Worm (Caenorhabditis elegans) whole organism, young adult: ENCODE measurements around the gene rpia-1.

ENCODE experiments used
- F23B12.7 ChIP-seq: sonication (generic microtip); optimal IDR thresholded peaks from 2 replicates; lab custom pipeline; 2017; ENCODE audit warnings: missing genetic modification characterization, mild to moderate bottlenecking, missing compliant biosample characterization, antibody characterized with exemption, moderate library complexity; ENCODE audit not compliant: insufficient read depth
- F52B5.7 ChIP-seq: sonication (generic microtip); optimal IDR thresholded peaks from 2 replicates; lab custom pipeline; 2016; ENCODE audit warnings: mild to moderate bottlenecking, missing genetic modification characterization, missing compliant biosample characterization
- F55B11.4 ChIP-seq: sonication (generic microtip); optimal IDR thresholded peaks from 2 replicates; lab custom pipeline; 2016; ENCODE audit warnings: missing compliant biosample characterization, missing genetic modification characterization, borderline replicate concordance; ENCODE audit not compliant: insufficient read depth
- attf-5 ChIP-seq: fragments of 200-800 bp; sonication (Bioruptor generic); optimal IDR thresholded peaks from 2 replicates; lab custom pipeline; 2018; ENCODE audit warnings: mild to moderate bottlenecking, missing genetic modification characterization, missing compliant biosample characterization
- ets-4 ChIP-seq: fragments of 200-800 bp; sonication (Bioruptor generic); optimal IDR thresholded peaks from 2 replicates; lab custom pipeline; 2018; ENCODE audit warnings: mild to moderate bottlenecking, missing genetic modification characterization, missing compliant biosample characterization
- hlh-12 ChIP-seq: sonication (generic microtip); optimal IDR thresholded peaks from 2 replicates; lab custom pipeline; 2016; ENCODE audit warnings: missing genetic modification characterization, missing compliant biosample characterization
- lir-1 ChIP-seq: fragments of 200-800 bp; sonication (Bioruptor generic); conservative IDR thresholded peaks from 2 replicates; pipeline ENCODE4 v1.3.6; 2022; ENCODE audit warnings: missing genetic modification reagents, missing genetic modification characterization, missing compliant biosample characterization
- nfyb-1 ChIP-seq: fragments of 200-800 bp; sonication (Bioruptor generic); IDR thresholded peaks from 2 replicates; pipeline ENCODE4 v1.3.6; 2022; ENCODE audit warnings: missing genetic modification reagents, missing genetic modification characterization, missing compliant biosample characterization
- nhr-120 ChIP-seq: fragments of 200-800 bp; sonication (Bioruptor generic); IDR thresholded peaks from 2 replicates; pipeline ENCODE4 v1.3.6; 2022; ENCODE audit warnings: missing genetic modification characterization, missing compliant biosample characterization
- snpc-4 ChIP-seq, 5 experiments: fragments of 150-350 bp in 1 of 5; sonication (generic microtip) in 4 of 5; optimal IDR thresholded peaks; 2 replicates each; lab custom pipeline; 2014 to 2018; ENCODE audit warnings: missing genetic modification characterization in 5 of 5, missing biosample characterization in 3 of 5, antibody characterized with exemption in 2 of 5, mild to moderate bottlenecking in 2 of 5, missing compliant biosample characterization in 2 of 5, missing genotype in 2 of 5, moderate library complexity in 2 of 5, missing genetic modification reagents in 1 of 5
- somi-1 ChIP-seq: fragments of 200-800 bp; sonication (Bioruptor generic); optimal IDR thresholded peaks from 2 replicates; lab custom pipeline; 2018; ENCODE audit warnings: mild to moderate bottlenecking, missing genetic modification characterization, missing compliant biosample characterization
- unc-130 ChIP-seq: sonication (generic microtip); optimal IDR thresholded peaks from 2 replicates; lab custom pipeline; 2016; ENCODE audit warnings: missing genetic modification reagents, missing genetic modification characterization, missing compliant biosample characterization

ce11 chrIII:7096481-7096880 lies 26.4 kb upstream of the rpia-1 start:
- TF ChIP-seq lir-1 (no peak), snpc-4 (GFP tag; optimal IDR thresholded peaks at IDR 0.05; lab: Kevin White, UChicago) (no peak), snpc-4 (tag; optimal IDR thresholded peaks at IDR 0.05; lab: Kevin White, UChicago) (no peak), hlh-12 (tag; lab: Kevin White, UChicago) (no peak), F55B11.4 (tag; lab: Kevin White, UChicago) (no peak), somi-1 (no peak), nfyb-1 (GFP tag; lab: Robert Waterston, UW) (no peak), F52B5.7 (tag; lab: Kevin White, UChicago) (no peak), nhr-120 (GFP tag; lab: Robert Waterston, UW) (no peak), attf-5 (GFP tag; lab: Kevin White, UChicago) (no peak), unc-130 (GFP tag; lab: Kevin White, UChicago) (no peak), F23B12.7 (tag; lab: Kevin White, UChicago) (no peak), ets-4 (GFP tag; lab: Kevin White, UChicago) (no peak)
